Worm (Caenorhabditis elegans): ENCODE data around the gene R07E3.7.

DNA sequence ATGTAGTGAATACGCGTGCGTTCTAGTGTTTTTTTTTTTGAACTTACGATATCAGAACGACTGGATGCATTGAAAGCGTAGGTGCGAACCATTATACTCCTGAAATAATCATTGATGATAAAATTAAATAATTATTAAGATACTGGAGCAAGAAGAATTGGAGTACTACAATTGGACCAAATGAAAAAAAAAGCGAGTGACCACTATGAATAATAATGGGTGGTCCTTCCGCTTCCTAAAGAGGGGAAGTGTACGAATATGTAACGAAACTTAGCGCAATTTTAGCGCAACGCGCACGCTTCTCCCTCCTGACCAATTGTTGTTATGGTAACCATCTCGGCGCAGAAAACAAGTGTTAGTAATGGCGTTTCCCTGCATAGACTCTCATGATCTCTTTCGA, 39.6 kb downstream of the R07E3.7 start, which contains the start of gene F41E7.9:
- no peak for TF ChIP-seq klf-2 (GFP tag; conservative IDR thresholded peaks at IDR 0.05)
- no peak for TF ChIP-seq flt-1 (GFP tag; IDR thresholded peaks at IDR 0.05)
- TF ChIP-seq ztf-29 (GFP tag; IDR thresholded peaks at IDR 0.05), result no peak
- TF ChIP-seq T22C8.4 (GFP tag; IDR thresholded peaks at IDR 0.05), result no peak
- TF ChIP-seq cog-1 (tag; optimal IDR thresholded peaks at IDR 0.05), result no peak
- no peak for TF ChIP-seq tab-1 (GFP tag; IDR thresholded peaks at IDR 0.05)
- no peak for TF ChIP-seq med-1 (GFP tag; optimal IDR thresholded peaks at IDR 0.05; ENCODE audit: insufficient read depth)
